Fruit fly (Drosophila melanogaster) whole organism, embryonic: ENCODE results near the gene CG43407.

Experiments
- Atf6 ChIP-seq: fragments of 200-800 bp; sonication (Bioruptor generic); IDR thresholded peaks from 2 replicates; pipeline ENCODE4 v1.3.6; 2022; ENCODE audit warnings: missing biosample characterization, missing genetic modification characterization
- Awh ChIP-seq: fragments of 200-800 bp; sonication (Bioruptor generic); IDR thresholded peaks from 2 replicates; pipeline ENCODE4, ENCODE4 v1.3.6; 2022; ENCODE audit warnings: missing biosample characterization, missing genetic modification characterization
- CG10267 ChIP-seq: fragments of 200-800 bp; sonication (Bioruptor generic); optimal IDR thresholded peaks from 2 replicates; lab custom pipeline; 2018; ENCODE audit warnings: missing biosample characterization, mild to moderate bottlenecking, missing genetic modification characterization, moderate library complexity
- CG11247 ChIP-seq: fragments of 200-800 bp; sonication (Bioruptor generic); IDR thresholded peaks from 2 replicates; pipeline ENCODE4 v1.3.6; 2022; ENCODE audit warnings: missing biosample characterization, missing genetic modification characterization
- CG11696 ChIP-seq: fragments of 200-800 bp; sonication (Bioruptor generic); IDR thresholded peaks from 2 replicates; pipeline ENCODE4 v1.3.6; 2022; ENCODE audit warnings: missing biosample characterization, missing genetic modification characterization
- CG12104 ChIP-seq: fragments of 200-800 bp; sonication (Bioruptor generic); optimal IDR thresholded peaks from 3 replicates; lab custom pipeline; 2016; ENCODE audit warnings: missing biosample characterization, missing genetic modification characterization
- CG1233 ChIP-seq: fragments of 200-800 bp; sonication (Bioruptor generic); optimal IDR thresholded peaks from 4 replicates; lab custom pipeline; 2018; ENCODE audit warnings: missing biosample characterization, mild to moderate bottlenecking, missing genetic modification characterization
- CG1603 ChIP-seq: fragments of 200-800 bp; sonication (Bioruptor generic); optimal IDR thresholded peaks from 2 replicates; lab custom pipeline; 2019; ENCODE audit warnings: missing biosample characterization, mild to moderate bottlenecking, missing genetic modification characterization, moderate library complexity
- CG31388 ChIP-seq: fragments of 200-800 bp; sonication (Bioruptor generic); optimal IDR thresholded peaks from 2 replicates; lab custom pipeline; 2016; ENCODE audit warnings: missing biosample characterization, missing genetic modification characterization
- CG31441 ChIP-seq: fragments of 200-800 bp; sonication (Bioruptor generic); IDR thresholded peaks from 2 replicates; pipeline ENCODE4 v1.3.6; 2022; ENCODE audit warnings: missing biosample characterization, missing genetic modification characterization
- CG3995 ChIP-seq: fragments of 200-800 bp; sonication (Bioruptor generic); optimal IDR thresholded peaks from 3 replicates; lab custom pipeline; 2016; ENCODE audit warnings: missing biosample characterization, missing genetic modification characterization
- CG42726 ChIP-seq: fragments of 200-800 bp; sonication (Bioruptor generic); IDR thresholded peaks from 2 replicates; pipeline ENCODE4 v1.3.6; 2022; ENCODE audit warnings: missing biosample characterization, missing genetic modification characterization; ENCODE audit not compliant: partially characterized antibody
- CG4360 ChIP-seq: fragments of 200-800 bp; sonication (Bioruptor generic); IDR thresholded peaks from 2 replicates; pipeline ENCODE4 v1.3.6; 2022; ENCODE audit warnings: missing biosample characterization, missing genetic modification characterization
- CG4707 ChIP-seq: fragments of 200-800 bp; sonication (Bioruptor generic); optimal IDR thresholded peaks from 2 replicates; lab custom pipeline; 2018; ENCODE audit warnings: missing biosample characterization, mild to moderate bottlenecking, missing genetic modification characterization, moderate library complexity
- CG6175 ChIP-seq: fragments of 200-800 bp; sonication (Bioruptor generic); IDR thresholded peaks from 3 replicates; pipeline ENCODE4 v1.3.6; 2022; ENCODE audit warnings: missing biosample characterization, missing genetic modification characterization
- CG6854 ChIP-seq: fragments of 200-800 bp; sonication (Bioruptor generic); optimal IDR thresholded peaks from 3 replicates; lab custom pipeline; 2017; ENCODE audit warnings: missing biosample characterization, mild to moderate bottlenecking, missing genetic modification characterization
- CG7271 ChIP-seq: fragments of 200-800 bp; sonication (Bioruptor generic); optimal IDR thresholded peaks from 2 replicates; lab custom pipeline; 2018; ENCODE audit warnings: missing biosample characterization, mild to moderate bottlenecking, missing genetic modification characterization, moderate library complexity
- CG7745 ChIP-seq: fragments of 200-800 bp; sonication (Bioruptor generic); optimal IDR thresholded peaks from 2 replicates; lab custom pipeline; 2018; ENCODE audit warnings: missing biosample characterization, mild to moderate bottlenecking, missing genetic modification characterization, moderate library complexity
- CG9817 ChIP-seq: fragments of 200-800 bp; sonication (Bioruptor generic); optimal IDR thresholded peaks from 2 replicates; lab custom pipeline; 2018; ENCODE audit warnings: missing biosample characterization, mild to moderate bottlenecking, missing genetic modification characterization, moderate library complexity
- CoRest ChIP-seq: fragments of 200-800 bp; sonication (Bioruptor generic); optimal IDR thresholded peaks from 3 replicates; lab custom pipeline; 2018; ENCODE audit warnings: missing biosample characterization, mild to moderate bottlenecking, missing genetic modification characterization, moderate library complexity
- Eip74EF ChIP-seq, 2 experiments: fragments of 200-800 bp in 1 of 2; fragments of >200 bp in 1 of 2; sonication (Bioruptor generic) in 1 of 2; optimal IDR thresholded peaks; 2 replicates each; lab custom pipeline; 2017 to 2019; ENCODE audit warnings: missing biosample characterization in 2 of 2, missing genetic modification characterization in 2 of 2, mild to moderate bottlenecking in 1 of 2, moderate library complexity in 1 of 2
- Gsc ChIP-seq: fragments of 200-800 bp; sonication (Bioruptor generic); IDR thresholded peaks from 2 replicates; pipeline ENCODE4 v1.3.6; 2022; ENCODE audit warnings: missing biosample characterization, missing genetic modification characterization
- HHEX ChIP-seq: fragments of 200-800 bp; sonication (Bioruptor generic); optimal IDR thresholded peaks from 3 replicates; lab custom pipeline; 2017; ENCODE audit warnings: missing biosample characterization, mild to moderate bottlenecking, missing genetic modification characterization, missing genetic modification reagents
- Lhr ChIP-seq: fragments of 200-800 bp; sonication (Bioruptor generic); optimal IDR thresholded peaks from 3 replicates; lab custom pipeline; 2017; ENCODE audit warnings: mild to moderate bottlenecking, missing biosample characterization, missing genetic modification reagents, missing genetic modification characterization
- Med ChIP-seq: fragments of 200-800 bp; sonication (Bioruptor generic); peaks from one replicate; lab custom pipeline; 2016; ENCODE audit warnings: missing biosample characterization, missing genetic modification characterization, mild to moderate bottlenecking, inconsistent platforms, moderate library complexity
- NFAT ChIP-seq: fragments of 200-800 bp; sonication (Bioruptor generic); IDR thresholded peaks from 2 replicates; pipeline ENCODE4 v1.3.6; 2022; ENCODE audit warnings: missing biosample characterization, missing genetic modification characterization
- Pdp1 ChIP-seq, 2 experiments: fragments of 200-800 bp; sonication (Bioruptor generic); optimal IDR thresholded peaks; 3 replicates each; lab custom pipeline; 2016; ENCODE audit warnings: missing biosample characterization in 2 of 2, missing genetic modification characterization in 2 of 2, mild to moderate bottlenecking in 1 of 2, moderate library complexity in 1 of 2
- Rfx ChIP-seq: fragments of 200-800 bp; sonication (Bioruptor generic); IDR thresholded peaks from 2 replicates; pipeline ENCODE4 v1.3.6; 2022; ENCODE audit warnings: missing biosample characterization, missing genetic modification characterization
- Six4 ChIP-seq: fragments of 200-800 bp; sonication (Bioruptor generic); optimal IDR thresholded peaks from 2 replicates; lab custom pipeline; 2016; ENCODE audit warnings: missing biosample characterization, missing genetic modification characterization
- Spps ChIP-seq: fragments of 200-800 bp; sonication (Bioruptor generic); optimal IDR thresholded peaks from 2 replicates; lab custom pipeline; 2018; ENCODE audit warnings: missing biosample characterization, mild to moderate bottlenecking, missing genetic modification characterization
- Stat92E ChIP-seq, 3 experiments: fragments of >200 bp in 2 of 3; fragments of 200-800 bp in 1 of 3; sonication (Bioruptor generic) in 1 of 3; optimal IDR thresholded peaks; 2 replicates each; lab custom pipeline; 2017 to 2019; ENCODE audit warnings: missing biosample characterization in 3 of 3, missing genetic modification characterization in 3 of 3, mild to moderate bottlenecking in 1 of 3, moderate library complexity in 1 of 3
- abd-A ChIP-seq: fragments of 200-800 bp; sonication (Bioruptor generic); optimal IDR thresholded peaks from 3 replicates; lab custom pipeline; 2019; ENCODE audit warnings: missing biosample characterization, mild to moderate bottlenecking, missing genetic modification characterization, moderate library complexity
- chinmo ChIP-seq: fragments of 200-800 bp; sonication (Bioruptor generic); IDR thresholded peaks from 4 replicates; pipeline ENCODE4 v1.3.6; 2022; ENCODE audit warnings: missing biosample characterization, missing genetic modification characterization; ENCODE audit not compliant: partially characterized antibody
- dysf ChIP-seq: fragments of 200-800 bp; sonication (Bioruptor generic); IDR thresholded peaks from 3 replicates; pipeline ENCODE4 v1.3.6; 2022; ENCODE audit warnings: missing biosample characterization, missing genetic modification characterization
- fd64A ChIP-seq: fragments of 200-800 bp; sonication (Bioruptor generic); optimal IDR thresholded peaks from 3 replicates; lab custom pipeline; 2018; ENCODE audit warnings: missing biosample characterization, mild to moderate bottlenecking, missing genetic modification characterization
- gcm ChIP-seq: fragments of 200-800 bp; sonication (Bioruptor generic); optimal IDR thresholded peaks from 2 replicates; lab custom pipeline; 2019; ENCODE audit warnings: missing biosample characterization, mild to moderate bottlenecking, missing genetic modification characterization, moderate library complexity
- lov ChIP-seq, 2 experiments: fragments of 200-800 bp in 1 of 2; fragments of >200 bp in 1 of 2; sonication (Bioruptor generic) in 1 of 2; IDR thresholded peaks in 1 of 2; optimal IDR thresholded peaks in 1 of 2; 2 replicates in 1 of 2; 3 replicates in 1 of 2; pipeline versions ENCODE4 v1.3.6 to Lab custom; 2017 to 2022; ENCODE audit warnings: missing biosample characterization in 1 of 2, missing genetic modification characterization in 1 of 2
- nmo ChIP-seq: fragments of 200-800 bp; sonication (Bioruptor generic); optimal IDR thresholded peaks from 2 replicates; lab custom pipeline; 2018; ENCODE audit warnings: missing biosample characterization, mild to moderate bottlenecking, missing genetic modification characterization, moderate library complexity
- pan ChIP-seq, 4 experiments: fragments of >200 bp in 3 of 4; fragments of 200-800 bp in 1 of 4; sonication (Bioruptor generic) in 1 of 4; optimal IDR thresholded peaks in 3 of 4; IDR thresholded peaks in 1 of 4; 2 replicates each; pipeline versions ENCODE4 v1.3.6 to Lab custom; 2017 to 2022; ENCODE audit warnings: missing biosample characterization in 2 of 4, missing genetic modification characterization in 2 of 4, mixed read lengths in 1 of 4
- pfk ChIP-seq: fragments of 200-800 bp; sonication (Bioruptor generic); optimal IDR thresholded peaks from 2 replicates; lab custom pipeline; 2018; ENCODE audit warnings: missing biosample characterization, mild to moderate bottlenecking, missing genetic modification characterization, moderate library complexity
- repo ChIP-seq: fragments of 200-800 bp; sonication (Bioruptor generic); optimal IDR thresholded peaks from 2 replicates; lab custom pipeline; 2016; ENCODE audit warnings: missing biosample characterization, missing genetic modification characterization
- run ChIP-seq: fragments of 200-800 bp; sonication (Bioruptor generic); optimal IDR thresholded peaks from 3 replicates; lab custom pipeline; 2018; ENCODE audit warnings: missing biosample characterization, mild to moderate bottlenecking, missing genetic modification characterization
- tll ChIP-seq, 2 experiments: fragments of 200-800 bp in 1 of 2; fragments of >200 bp in 1 of 2; sonication (Bioruptor generic) in 1 of 2; optimal IDR thresholded peaks; 2 replicates each; lab custom pipeline; 2017 to 2019; ENCODE audit warnings: missing biosample characterization in 2 of 2, missing genetic modification characterization in 2 of 2, mild to moderate bottlenecking in 1 of 2, moderate library complexity in 1 of 2
- ttk ChIP-seq: fragments of 200-800 bp; sonication (Bioruptor generic); IDR thresholded peaks from 2 replicates; pipeline ENCODE4 v2.1.2; 2022; ENCODE audit warnings: missing biosample characterization, missing genetic modification characterization
- tx ChIP-seq: fragments of 200-800 bp; sonication (Bioruptor generic); optimal IDR thresholded peaks from 2 replicates; lab custom pipeline; 2016; ENCODE audit warnings: missing biosample characterization, missing genetic modification characterization
- wor ChIP-seq: fragments of 200-800 bp; sonication (Bioruptor generic); IDR thresholded peaks from 2 replicates; pipeline ENCODE4 v1.3.6; 2022; ENCODE audit warnings: missing biosample characterization, missing genetic modification characterization
- zfh2 ChIP-seq: fragments of 200-800 bp; sonication (Bioruptor generic); optimal IDR thresholded peaks from 2 replicates; lab custom pipeline; 2016; ENCODE audit warnings: missing biosample characterization, missing genetic modification characterization

CG43407 gene

DNA sequence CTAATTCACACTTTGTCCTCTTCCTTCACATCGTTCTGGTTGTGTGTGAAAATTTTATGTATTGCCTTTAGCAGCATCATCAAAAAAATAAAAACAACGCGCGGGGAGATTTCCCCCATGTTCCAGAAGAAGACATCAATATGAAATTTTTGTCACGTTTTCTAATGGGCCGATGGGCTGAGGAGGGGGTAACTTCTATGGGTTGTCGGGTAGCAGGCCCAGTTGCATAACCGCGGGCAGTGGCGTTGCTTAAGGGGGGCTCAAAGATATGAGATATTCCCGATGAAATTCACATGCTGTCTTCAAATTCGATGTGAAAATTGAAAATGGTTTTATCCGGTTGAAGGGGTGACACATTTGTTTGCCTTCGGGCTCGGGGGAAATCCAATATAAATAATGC, 34.7 kb downstream of the CG43407 start (continued):
- TF ChIP-seq nmo (no peak), Atf6 (GFP tag; lab: Robert Waterston, UW) (0 out of 2 replicates have a peak, but pooled peaks have one; percentile 16), CG31441 (GFP tag; lab: Robert Waterston, UW) (0 out of 2 replicates have a peak, but pooled peaks have one; percentile 22), CG3995 (GFP tag; lab: Kevin White, UChicago) (no peak), run (tag; lab: Kevin White, UChicago) (no peak), ttk (GFP tag; lab: Robert Waterston, UW) (no peak), Stat92E (GFP tag; optimal IDR thresholded peaks at IDR 0.05; lab: Kevin White, UChicago) (no peak), Lhr (no peak), HHEX (peak; percentile 10)
- TF ChIP-seq, all 482 proteins: peak for 46

DNA sequence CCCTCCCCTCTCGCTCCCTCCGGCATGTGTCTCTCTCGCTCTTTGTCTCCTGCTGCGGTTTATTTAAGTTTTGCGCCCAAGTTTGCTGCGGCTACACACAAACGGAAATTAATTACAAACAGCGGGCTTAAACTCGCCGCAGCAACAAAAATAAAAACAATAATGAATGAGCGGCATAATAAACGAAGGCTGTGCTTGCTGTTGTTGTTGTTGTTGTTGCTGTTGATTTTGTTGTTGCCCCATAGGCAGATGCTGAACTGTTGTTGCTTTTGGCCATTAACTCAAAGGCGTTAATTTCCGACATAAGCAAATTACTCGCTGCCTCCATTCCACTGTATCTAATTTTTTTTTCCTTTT, 36.4 kb downstream of the CG43407 start:
- TF ChIP-seq chinmo (GFP tag; lab: Robert Waterston, UW) (peak; percentile 72; the same call in 2 of the 4 replicates), gcm (no peak), CG31388 (GFP tag; lab: Kevin White, UChicago) (no peak), CG11247 (GFP tag; lab: Robert Waterston, UW) (0 out of 2 replicates have a peak, but pooled peaks have one; percentile 6), CG6854 (GFP tag; lab: Kevin White, UChicago) (no peak), Rfx (GFP tag; lab: Robert Waterston, UW) (no peak), tll (GFP tag; optimal IDR thresholded peaks at IDR 0.05; lab: Kevin White, UChicago) (no peak), dysf (no peak; the same call in 1 of the 3 replicates), CG42726 (no peak), pan (optimal IDR thresholded peaks at IDR 0.05; lab: Kevin White, UChicago) (no peak), pan (GFP tag; optimal IDR thresholded peaks at IDR 0.05 in 1 of 2, IDR thresholded peaks at IDR 0.05 in 1 of 2) (peak in 1 of 2 experiments; percentile 4), pfk (GFP tag; lab: Kevin White, UChicago) (no peak), fd64A (GFP tag; lab: Kevin White, UChicago) (no peak), CG6175 (peak; percentile 61; the same call in 2 of the 3 replicates), CG4360 (GFP tag; lab: Robert Waterston, UW) (peak; percentile 81), repo (GFP tag; lab: Kevin White, UChicago) (no peak), Awh (peak; percentile 80), CG10267 (no peak), NFAT (GFP tag; lab: Robert Waterston, UW) (no peak), Six4 (no peak), Eip74EF (GFP tag; optimal IDR thresholded peaks at IDR 0.05; lab: Kevin White, UChicago) (peak in 1 of 2 experiments; percentile 44), tx (GFP tag; lab: Kevin White, UChicago) (no peak), CG12104 (peak; percentile 23), Med (peak; percentile 46), Spps (no peak), abd-A (tag; lab: Kevin White, UChicago) (peak; percentile 19), CG11696 (GFP tag; lab: Robert Waterston, UW) (no peak), CG7745 (tag; lab: Kevin White, UChicago) (no peak)
- TF ChIP-seq, all 482 proteins: peak for 10

DNA sequence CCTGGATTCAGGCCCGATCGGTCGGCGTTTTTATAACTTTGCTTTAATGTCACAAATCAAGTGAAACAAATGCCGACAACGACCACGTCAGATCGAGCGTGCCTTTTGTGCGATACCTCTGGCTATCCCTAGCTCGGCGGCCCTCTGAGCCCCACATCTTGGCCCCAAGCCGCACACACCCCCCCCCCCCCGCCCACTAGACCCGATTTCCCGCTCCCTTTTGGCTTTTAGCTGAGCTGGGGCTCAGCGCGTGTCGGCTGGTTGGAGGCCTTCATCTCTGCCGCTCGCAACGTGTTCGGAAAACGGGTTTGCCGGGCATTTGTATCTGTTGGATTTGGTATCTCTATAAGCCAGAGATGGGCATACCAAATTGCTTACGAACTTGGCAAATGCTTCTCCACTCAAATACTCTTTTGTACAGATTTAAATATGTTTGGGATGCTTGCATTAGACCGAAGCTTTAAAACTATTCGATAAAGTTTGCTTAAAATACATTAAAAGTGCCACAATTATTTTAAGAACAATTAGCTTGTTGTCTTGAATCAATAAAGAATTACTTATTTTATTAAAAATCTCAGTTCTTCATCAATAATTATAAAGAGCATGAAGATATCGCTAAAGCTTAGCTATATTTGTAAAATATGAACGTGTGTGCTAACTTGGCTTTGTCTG, 36.9 kb downstream of the CG43407 start:
- no peak for TF ChIP-seq zfh2 (GFP tag; lab: Kevin White, UChicago)
- TF ChIP-seq CG4707 (GFP tag; lab: Kevin White, UChicago): no peak
- TF ChIP-seq lov (optimal IDR thresholded peaks at IDR 0.05; lab: Kevin White, UChicago): no peak
- no peak for TF ChIP-seq lov (GFP tag; IDR thresholded peaks at IDR 0.05; lab: Robert Waterston, UW)
- TF ChIP-seq CG1603 (tag; lab: Kevin White, UChicago): no peak
- TF ChIP-seq CG4360 (GFP tag; lab: Robert Waterston, UW): no peak
- TF ChIP-seq CG9817 (tag; lab: Kevin White, UChicago): peak; percentile 28
- TF ChIP-seq wor: no peak
- no peak for TF ChIP-seq Gsc
- no peak for TF ChIP-seq CG1233
- TF ChIP-seq CG7271 (tag; lab: Kevin White, UChicago): no peak
- TF ChIP-seq CoRest (tag; lab: Kevin White, UChicago): peak; percentile 47
- TF ChIP-seq Pdp1 (GFP tag; optimal IDR thresholded peaks at IDR 0.05; lab: Kevin White, UChicago): no peak
